Worm (Caenorhabditis elegans) whole organism, midembryonic: Measurements from ENCODE around the gene K09C8.8.

ENCODE experiments used
- T22C8.4 ChIP-seq: fragments of 200-800 bp; sonication (Bioruptor generic); IDR thresholded peaks from 2 replicates; pipeline ENCODE4 v1.3.6; 2022; ENCODE audit warnings: missing genetic modification characterization, missing compliant biosample characterization
- cog-1 ChIP-seq: sonication (generic microtip); optimal IDR thresholded peaks from 2 replicates; lab custom pipeline; 2016; ENCODE audit warnings: missing genetic modification characterization, missing compliant biosample characterization
- flt-1 ChIP-seq: fragments of 200-800 bp; sonication (Bioruptor generic); IDR thresholded peaks from 2 replicates; pipeline ENCODE4 v1.3.6; 2022; ENCODE audit warnings: missing genetic modification characterization, missing compliant biosample characterization
- klf-2 ChIP-seq: fragments of 200-800 bp; sonication (Bioruptor generic); conservative IDR thresholded peaks from 2 replicates; pipeline ENCODE4 v1.3.6; 2022; ENCODE audit warnings: missing genetic modification reagents, missing genetic modification characterization, missing compliant biosample characterization
- med-1 ChIP-seq: sonication (generic microtip); optimal IDR thresholded peaks from 2 replicates; lab custom pipeline; 2017; ENCODE audit warnings: missing genetic modification characterization, mild to moderate bottlenecking, missing compliant biosample characterization, antibody characterized with exemption, missing genetic modification reagents; ENCODE audit not compliant: insufficient read depth
- ref-1 ChIP-seq: fragments of 200-800 bp; sonication (Bioruptor generic); conservative IDR thresholded peaks from 2 replicates; pipeline ENCODE4 v1.3.6; 2022; ENCODE audit warnings: missing genetic modification reagents, missing genetic modification characterization, missing compliant biosample characterization
- tab-1 ChIP-seq: fragments of 200-800 bp; sonication (Bioruptor generic); IDR thresholded peaks from 2 replicates; pipeline ENCODE4 v1.3.6; 2022; ENCODE audit warnings: missing genetic modification characterization, missing compliant biosample characterization
- ztf-23 ChIP-seq: fragments of 200-800 bp; sonication (Bioruptor generic); IDR thresholded peaks from 2 replicates; pipeline ENCODE4 v1.3.6; 2022; ENCODE audit warnings: missing genetic modification reagents, missing genetic modification characterization, missing compliant biosample characterization
- ztf-29 ChIP-seq: fragments of 200-800 bp; sonication (Bioruptor generic); IDR thresholded peaks from 2 replicates; pipeline ENCODE4 v1.3.6; 2022; ENCODE audit warnings: missing genetic modification reagents, missing genetic modification characterization, missing compliant biosample characterization

Gene K09C8.8

ce11 chrX:10991352-10992172 is 20.8 kb downstream of the K09C8.8 start:
- TF ChIP-seq klf-2 (GFP tag; lab: Robert Waterston, UW), result no peak
- no peak for TF ChIP-seq med-1 (GFP tag; lab: Kevin White, UChicago)
- no peak for TF ChIP-seq ztf-29 (GFP tag; lab: Robert Waterston, UW)
- no peak for TF ChIP-seq flt-1 (GFP tag; lab: Robert Waterston, UW)
- TF ChIP-seq cog-1 (tag; lab: Kevin White, UChicago), result no peak
- no peak for TF ChIP-seq tab-1 (GFP tag; lab: Robert Waterston, UW)
- no peak for TF ChIP-seq ztf-23 (GFP tag; lab: Robert Waterston, UW)
- TF ChIP-seq T22C8.4 (GFP tag; lab: Robert Waterston, UW), result no peak
- no peak for TF ChIP-seq ref-1 (GFP tag; lab: Robert Waterston, UW)

- TF ChIP-seq klf-2 (GFP tag; lab: Robert Waterston, UW), result no peak
- TF ChIP-seq flt-1 (GFP tag; lab: Robert Waterston, UW), result no peak
- TF ChIP-seq ztf-29 (GFP tag; lab: Robert Waterston, UW), result no peak
- TF ChIP-seq med-1 (GFP tag; lab: Kevin White, UChicago), result no peak
- no peak for TF ChIP-seq ztf-23 (GFP tag; lab: Robert Waterston, UW)
- no peak for TF ChIP-seq cog-1 (tag; lab: Kevin White, UChicago)
- TF ChIP-seq tab-1 (GFP tag; lab: Robert Waterston, UW), result no peak
- no peak for TF ChIP-seq ref-1 (GFP tag; lab: Robert Waterston, UW)
- TF ChIP-seq T22C8.4 (GFP tag; lab: Robert Waterston, UW), result no peak
Observed at ce11 chrX:10992177-10992576, 21.4 kb downstream of the K09C8.8 start, which contains the start of gene ver-3. TSS of gene ver-3 (plus strand) at chrX:10992477.

ce11 chrX:10999176-10999575 is 28.4 kb downstream of the K09C8.8 start, which contains the start of gene F59F3.6:
TSS of gene F59F3.6 (minus strand) at chrX:10999276.
- TF ChIP-seq klf-2 (GFP tag; lab: Robert Waterston, UW) (no peak), ztf-29 (GFP tag; lab: Robert Waterston, UW) (no peak), tab-1 (GFP tag; lab: Robert Waterston, UW) (no peak), ref-1 (GFP tag; lab: Robert Waterston, UW) (no peak), med-1 (GFP tag; lab: Kevin White, UChicago) (no peak), cog-1 (tag; lab: Kevin White, UChicago) (no peak), flt-1 (GFP tag; lab: Robert Waterston, UW) (no peak), T22C8.4 (GFP tag; lab: Robert Waterston, UW) (no peak), ztf-23 (GFP tag; lab: Robert Waterston, UW) (no peak)

ce11 chrX:11001750-11002149 is 31.0 kb downstream of the K09C8.8 start, which contains the start of gene col-177:
TSS of gene col-177 (minus strand) at chrX:11001850.
- TF ChIP-seq ztf-23 (GFP tag; lab: Robert Waterston, UW), result no peak
- no peak for TF ChIP-seq T22C8.4 (GFP tag; lab: Robert Waterston, UW)
- TF ChIP-seq cog-1 (tag; lab: Kevin White, UChicago), result no peak
- TF ChIP-seq flt-1 (GFP tag; lab: Robert Waterston, UW), result no peak
- no peak for TF ChIP-seq klf-2 (GFP tag; lab: Robert Waterston, UW)
- TF ChIP-seq ref-1 (GFP tag; lab: Robert Waterston, UW), result no peak
- no peak for TF ChIP-seq ztf-29 (GFP tag; lab: Robert Waterston, UW)
- no peak for TF ChIP-seq tab-1 (GFP tag; lab: Robert Waterston, UW)

ce11 chrX:11003701-11004100 is 33.0 kb downstream of the K09C8.8 start:
- TF ChIP-seq ref-1 (GFP tag; lab: Robert Waterston, UW), result no peak
- TF ChIP-seq tab-1 (GFP tag; lab: Robert Waterston, UW), result no peak
- TF ChIP-seq ztf-23 (GFP tag; lab: Robert Waterston, UW), result no peak

DNA sequence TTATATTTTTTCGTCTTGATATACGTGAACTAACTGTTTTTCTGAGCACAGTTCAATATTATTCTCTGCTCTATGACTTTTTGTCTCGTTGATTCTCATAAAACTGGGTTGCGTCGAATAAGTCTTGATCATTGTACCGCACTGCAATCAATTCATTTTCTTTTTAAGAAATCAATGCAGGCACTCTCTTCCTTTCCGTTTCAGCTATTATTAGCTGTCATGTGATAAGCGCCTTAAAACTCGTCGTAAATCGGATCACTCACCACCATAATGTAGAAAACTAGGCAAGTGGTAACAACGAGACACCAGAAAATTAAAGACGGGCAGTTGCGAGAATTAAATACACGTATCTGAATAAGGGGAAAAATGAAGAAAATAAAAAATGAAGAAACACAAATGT is 36.7 kb downstream of the K09C8.8 start:
- no peak for TF ChIP-seq cog-1 (tag; lab: Kevin White, UChicago)
- no peak for TF ChIP-seq med-1 (GFP tag; lab: Kevin White, UChicago)

DNA sequence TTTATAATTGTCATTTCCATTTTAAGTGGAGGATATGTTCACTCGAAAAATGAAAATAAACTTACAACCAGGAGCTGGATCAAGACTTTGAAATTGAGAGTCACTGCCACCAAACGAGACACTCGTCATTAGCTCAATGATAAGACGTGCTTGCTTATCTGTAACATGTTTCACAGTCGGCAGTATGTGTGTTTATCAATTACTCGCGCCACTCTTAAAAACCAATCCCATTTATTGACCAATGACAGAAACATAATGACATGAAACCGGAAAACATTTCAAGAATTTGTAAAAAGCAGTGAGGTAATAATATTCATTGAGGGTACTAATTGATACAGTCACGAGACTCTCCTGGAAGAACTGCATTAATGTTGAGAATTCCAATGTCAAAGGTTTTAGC is 37.3 kb downstream of the K09C8.8 start, which contains the start of gene del-5:
Gene del-5, minus strand, starts transcription at position 130 of the 400 bp plus-strand sequence.
- TF ChIP-seq flt-1 (GFP tag; lab: Robert Waterston, UW) (no peak), ztf-29 (GFP tag; lab: Robert Waterston, UW) (no peak), ztf-23 (GFP tag; lab: Robert Waterston, UW) (no peak), tab-1 (GFP tag; lab: Robert Waterston, UW) (no peak), med-1 (GFP tag; lab: Kevin White, UChicago) (no peak), cog-1 (tag; lab: Kevin White, UChicago) (no peak), T22C8.4 (GFP tag; lab: Robert Waterston, UW) (no peak), klf-2 (GFP tag; lab: Robert Waterston, UW) (no peak)

DNA sequence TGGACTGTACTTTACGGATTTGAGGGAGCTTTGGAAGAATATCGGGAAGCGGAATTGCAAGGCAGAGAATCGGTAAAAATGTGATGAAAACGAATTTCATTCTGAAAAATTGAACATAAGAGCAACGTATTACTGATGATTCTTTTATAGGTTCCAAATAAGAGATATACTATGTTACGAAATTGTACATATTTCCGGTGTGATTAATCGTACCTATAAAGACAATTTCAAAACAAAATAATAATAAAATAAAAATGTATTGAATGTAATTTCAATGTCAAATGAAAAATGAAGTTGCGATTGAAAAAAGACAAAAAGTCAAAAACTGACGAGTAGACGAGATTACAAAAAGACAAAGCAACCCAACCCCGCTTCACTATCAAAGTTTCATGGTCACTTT is 38.2 kb downstream of the K09C8.8 start, which contains the start of gene ttr-31:
Gene ttr-31, minus strand, starts transcription at position 101 of the 400 bp plus-strand sequence.
- TF ChIP-seq flt-1 (GFP tag; lab: Robert Waterston, UW) (no peak), ztf-23 (GFP tag; lab: Robert Waterston, UW) (no peak), cog-1 (tag; lab: Kevin White, UChicago) (no peak), tab-1 (GFP tag; lab: Robert Waterston, UW) (no peak), ztf-29 (GFP tag; lab: Robert Waterston, UW) (no peak), T22C8.4 (GFP tag; lab: Robert Waterston, UW) (no peak)

DNA sequence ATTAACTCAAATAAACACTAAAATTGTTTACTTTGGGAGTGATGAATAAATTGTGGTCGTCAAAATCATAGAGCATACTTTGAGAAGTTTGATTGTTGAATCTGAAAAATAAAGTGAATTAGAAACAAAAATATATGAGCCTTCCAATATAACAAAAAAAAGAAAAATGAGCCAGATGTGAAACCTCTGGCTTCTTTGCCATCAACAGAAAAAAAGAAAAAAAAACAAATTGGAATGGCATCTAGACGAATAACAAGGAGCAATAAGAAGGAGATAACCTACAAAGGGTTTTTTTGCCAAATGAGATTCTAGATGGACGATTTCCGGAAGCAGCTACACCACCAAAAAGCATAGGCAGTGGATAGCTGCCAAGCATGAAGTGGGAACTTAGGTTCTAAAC is 39.8 kb downstream of the K09C8.8 start, which contains the start of gene F58A3.4:
Gene F58A3.4, minus strand, starts transcription at position 101 of the 400 bp plus-strand sequence.
- TF ChIP-seq flt-1 (GFP tag; lab: Robert Waterston, UW) (no peak), klf-2 (GFP tag; lab: Robert Waterston, UW) (no peak), ztf-29 (GFP tag; lab: Robert Waterston, UW) (no peak), ref-1 (GFP tag; lab: Robert Waterston, UW) (no peak), tab-1 (GFP tag; lab: Robert Waterston, UW) (no peak), cog-1 (tag; lab: Kevin White, UChicago) (no peak), ztf-23 (GFP tag; lab: Robert Waterston, UW) (no peak), med-1 (GFP tag; lab: Kevin White, UChicago) (no peak), T22C8.4 (GFP tag; lab: Robert Waterston, UW) (no peak)
